Worm (Caenorhabditis elegans) whole organism, mixed stage, embryonic: ENCODE data around the gene F22B8.3.

Source experiments
- ces-1 ChIP-seq: fragments of 150-350 bp; optimal IDR thresholded peaks from 2 replicates; lab custom pipeline; 2014; ENCODE audit warnings: missing biosample characterization, missing genetic modification reagents, missing genetic modification characterization
- lin-13 ChIP-seq: fragments of 150-350 bp; optimal IDR thresholded peaks from 2 replicates; lab custom pipeline; 2014; ENCODE audit warnings: missing biosample characterization, missing genetic modification characterization
- mep-1 ChIP-seq: fragments of 150-350 bp; optimal IDR thresholded peaks from 2 replicates; lab custom pipeline; 2017; ENCODE audit warnings: missing biosample characterization, missing genetic modification reagents, missing genetic modification characterization, inconsistent platforms
- nhr-12 ChIP-seq: fragments of 150-350 bp; optimal IDR thresholded peaks from 2 replicates; lab custom pipeline; 2014; ENCODE audit warnings: missing biosample characterization, missing genetic modification characterization
- nhr-76 ChIP-seq: sonication (generic microtip); optimal IDR thresholded peaks from 2 replicates; lab custom pipeline; 2017; ENCODE audit warnings: missing biosample characterization, missing genetic modification characterization
- pha-4 ChIP-seq: fragments of 150-350 bp; optimal IDR thresholded peaks from 2 replicates; lab custom pipeline; 2018; ENCODE audit warnings: missing biosample characterization, missing genetic modification reagents, missing genetic modification characterization
- snpc-4 ChIP-seq: fragments of 150-350 bp; optimal IDR thresholded peaks from 2 replicates; lab custom pipeline; 2014; ENCODE audit warnings: missing biosample characterization, missing genetic modification characterization
- tbx-8 ChIP-seq: fragments of 200-800 bp; sonication (Bioruptor generic); optimal IDR thresholded peaks from 2 replicates; lab custom pipeline; 2018; ENCODE audit warnings: mild to moderate bottlenecking, missing genetic modification characterization, moderate library complexity, missing compliant biosample characterization
- unc-62 ChIP-seq: fragments of 150-350 bp; optimal IDR thresholded peaks from 2 replicates; lab custom pipeline; 2014; ENCODE audit warnings: missing biosample characterization, missing genetic modification reagents, missing genetic modification characterization
- ztf-11 ChIP-seq: fragments of 150-350 bp; optimal IDR thresholded peaks from 2 replicates; lab custom pipeline; 2014; ENCODE audit warnings: missing biosample characterization, missing genetic modification characterization

ce11 chrV:16075250-16075709 is 15.5 kb upstream of the F22B8.3 start, which contains the start of the genes F14H3.12 and srj-29:
- TF ChIP-seq unc-62 (GFP tag; lab: Kevin White, UChicago) (no peak), nhr-12 (tag; lab: Kevin White, UChicago) (no peak), mep-1 (no peak), lin-13 (tag; lab: Kevin White, UChicago) (no peak), tbx-8 (GFP tag; lab: Kevin White, UChicago) (no peak), ces-1 (GFP tag; lab: Kevin White, UChicago) (no peak), snpc-4 (tag; lab: Kevin White, UChicago) (no peak), nhr-76 (tag; lab: Kevin White, UChicago) (no peak), pha-4 (no peak), ztf-11 (tag; lab: Kevin White, UChicago) (no peak)
